Worm (Caenorhabditis elegans) whole organism, L4 larva: ENCODE results near the gene nas-4.

Experiments
- D1046.2 ChIP-seq: fragments of 200-800 bp; sonication (Bioruptor generic); IDR thresholded peaks from 2 replicates; pipeline ENCODE4 v1.3.6; 2022; ENCODE audit warnings: missing genetic modification characterization, missing compliant biosample characterization
- F26F4.8 ChIP-seq: fragments of 200-800 bp; sonication (Bioruptor generic); conservative IDR thresholded peaks from 2 replicates; pipeline ENCODE4 v1.3.6; 2022; ENCODE audit warnings: missing genetic modification characterization, missing compliant biosample characterization
- F37D6.2 ChIP-seq: sonication (generic microtip); optimal IDR thresholded peaks from 2 replicates; lab custom pipeline; 2016; ENCODE audit warnings: mild to moderate bottlenecking, missing genetic modification characterization, missing compliant biosample characterization
- F44E2.7 ChIP-seq: fragments of 200-800 bp; sonication (Bioruptor generic); IDR thresholded peaks from 2 replicates; pipeline ENCODE4 v2.1.2; 2022; ENCODE audit warnings: missing genetic modification characterization, missing compliant biosample characterization
- F49E8.2 ChIP-seq: sonication (generic microtip); optimal IDR thresholded peaks from 2 replicates; lab custom pipeline; 2016; ENCODE audit warnings: missing compliant biosample characterization, mild to moderate bottlenecking, missing genetic modification characterization, borderline replicate concordance
- ZK546.5 ChIP-seq, 2 experiments: sonication (generic microtip); optimal IDR thresholded peaks; 2 replicates each; lab custom pipeline; 2017; ENCODE audit warnings: missing biosample characterization in 2 of 2, missing genetic modification characterization in 2 of 2
- aha-1 ChIP-seq: fragments of 150-350 bp; peaks from one replicate; lab custom pipeline; 2014; ENCODE audit warnings: missing biosample characterization, missing genetic modification characterization
- aly-2 ChIP-seq: sonication (generic microtip); optimal IDR thresholded peaks from 2 replicates; lab custom pipeline; 2018; ENCODE audit warnings: missing biosample characterization, missing genetic modification characterization
- arid-1 ChIP-seq: fragments of 200-800 bp; sonication (Bioruptor generic); conservative IDR thresholded peaks from 2 replicates; pipeline ENCODE4 v1.3.6; 2022; ENCODE audit warnings: missing genetic modification reagents, missing genetic modification characterization, missing compliant biosample characterization
- ceh-20 ChIP-seq: fragments of 200-800 bp; sonication (Bioruptor generic); IDR thresholded peaks from 2 replicates; pipeline ENCODE4 v1.3.6; 2022; ENCODE audit warnings: missing genetic modification reagents, missing genetic modification characterization, missing compliant biosample characterization
- ceh-32 ChIP-seq: sonication (generic microtip); optimal IDR thresholded peaks from 2 replicates; lab custom pipeline; 2016; ENCODE audit warnings: mild to moderate bottlenecking, missing genetic modification characterization, missing compliant biosample characterization; ENCODE audit not compliant: poor library complexity
- ceh-44 ChIP-seq: fragments of 200-800 bp; sonication (Bioruptor generic); IDR thresholded peaks from 2 replicates; pipeline ENCODE4 v1.3.6; 2022; ENCODE audit warnings: missing genetic modification reagents, missing genetic modification characterization, missing compliant biosample characterization
- ceh-62 ChIP-seq: sonication (generic microtip); optimal IDR thresholded peaks from 2 replicates; lab custom pipeline; 2017; ENCODE audit warnings: missing biosample characterization, missing genetic modification characterization
- ces-1 ChIP-seq: fragments of 150-350 bp; sonication (generic microtip); optimal IDR thresholded peaks from 4 replicates; lab custom pipeline; 2014; ENCODE audit warnings: missing biosample characterization, missing genetic modification reagents, missing genetic modification characterization
- daf-16 ChIP-seq, 3 experiments: sonication (generic microtip); optimal IDR thresholded peaks; 2 replicates each; lab custom pipeline; 2016 to 2017; ENCODE audit warnings: missing genetic modification characterization in 3 of 3, missing genetic modification reagents in 3 of 3, mild to moderate bottlenecking in 2 of 3, missing compliant biosample characterization in 2 of 3, missing biosample characterization in 1 of 3, moderate library complexity in 1 of 3
- daf-19 ChIP-seq: fragments of 200-800 bp; sonication (Bioruptor generic); conservative IDR thresholded peaks from 2 replicates; pipeline ENCODE4 v1.3.6; 2022; ENCODE audit warnings: missing genetic modification characterization, missing compliant biosample characterization
- dmd-8 ChIP-seq: fragments of 200-800 bp; sonication (Bioruptor generic); IDR thresholded peaks from 2 replicates; pipeline ENCODE4 v1.3.6; 2022; ENCODE audit warnings: missing genetic modification characterization, missing compliant biosample characterization
- dmd-9 ChIP-seq: fragments of 200-800 bp; sonication (Bioruptor generic); IDR thresholded peaks from 2 replicates; pipeline ENCODE4 v1.3.6; 2022; ENCODE audit warnings: missing genetic modification reagents, missing genetic modification characterization, missing compliant biosample characterization
- dpl-1 ChIP-seq: fragments of 150-350 bp; optimal IDR thresholded peaks from 2 replicates; lab custom pipeline; 2014; ENCODE audit warnings: missing biosample characterization, missing genetic modification reagents, missing genetic modification characterization
- duxl-1 ChIP-seq: sonication (generic microtip); optimal IDR thresholded peaks from 2 replicates; lab custom pipeline; 2016; ENCODE audit warnings: mild to moderate bottlenecking, missing genetic modification characterization, moderate library complexity, missing compliant biosample characterization; ENCODE audit not compliant: poor library complexity
- egl-43 ChIP-seq: fragments of 200-800 bp; sonication (Bioruptor generic); IDR thresholded peaks from 2 replicates; pipeline ENCODE4 v1.3.6; 2022; ENCODE audit warnings: missing genetic modification reagents, missing genetic modification characterization, missing compliant biosample characterization
- fkh-10 ChIP-seq: fragments of 150-350 bp; optimal IDR thresholded peaks from 2 replicates; lab custom pipeline; 2014; ENCODE audit warnings: missing biosample characterization, missing genetic modification reagents, missing genetic modification characterization
- gei-8 ChIP-seq: fragments of 200-800 bp; sonication (Bioruptor generic); optimal IDR thresholded peaks from 2 replicates; lab custom pipeline; 2018; ENCODE audit warnings: mild to moderate bottlenecking, missing genetic modification characterization, missing compliant biosample characterization
- hlh-11 ChIP-seq: fragments of 200-800 bp; sonication (Bioruptor generic); optimal IDR thresholded peaks from 2 replicates; lab custom pipeline; 2018; ENCODE audit warnings: mild to moderate bottlenecking, missing genetic modification characterization, missing compliant biosample characterization
- jun-1 ChIP-seq: fragments of 150-350 bp; optimal IDR thresholded peaks from 2 replicates; lab custom pipeline; 2014; ENCODE audit warnings: missing biosample characterization, missing genetic modification reagents, missing genetic modification characterization
- lin-15B ChIP-seq: fragments of 150-350 bp; sonication (generic microtip); optimal IDR thresholded peaks from 3 replicates; lab custom pipeline; 2014; ENCODE audit warnings: missing biosample characterization, missing genetic modification characterization
- lin-38 ChIP-seq: fragments of 200-800 bp; sonication (Bioruptor generic); IDR thresholded peaks from 2 replicates; pipeline ENCODE4 v1.3.6; 2022; ENCODE audit warnings: missing genetic modification reagents, missing genetic modification characterization, missing compliant biosample characterization
- lin-39 ChIP-seq: fragments of 150-350 bp; optimal IDR thresholded peaks from 2 replicates; lab custom pipeline; 2014; ENCODE audit warnings: missing biosample characterization, missing genetic modification reagents, missing genetic modification characterization
- madf-5 ChIP-seq, 2 experiments: fragments of 200-800 bp; sonication (Bioruptor generic); IDR thresholded peaks; 2 replicates each; pipeline ENCODE4 v1.3.6; 2022; ENCODE audit warnings: missing compliant biosample characterization in 2 of 2, missing genetic modification characterization in 2 of 2
- madf-9 ChIP-seq: fragments of 200-800 bp; sonication (Bioruptor generic); conservative IDR thresholded peaks from 2 replicates; pipeline ENCODE4 v1.3.6; 2022; ENCODE audit warnings: missing genetic modification reagents, missing genetic modification characterization, missing compliant biosample characterization
- mdl-1 ChIP-seq, 2 experiments: fragments of 150-350 bp in 1 of 2; sonication (generic microtip) in 1 of 2; optimal IDR thresholded peaks; 2 replicates each; lab custom pipeline; 2014 to 2017; ENCODE audit warnings: missing biosample characterization in 2 of 2, missing genetic modification characterization in 2 of 2
- mep-1 ChIP-seq: fragments of 150-350 bp; sonication (generic microtip); optimal IDR thresholded peaks from 3 replicates; lab custom pipeline; 2014; ENCODE audit warnings: missing biosample characterization, missing genetic modification characterization
- mes-2 ChIP-seq: sonication (generic microtip); optimal IDR thresholded peaks from 2 replicates; lab custom pipeline; 2016; ENCODE audit warnings: missing genotype, mild to moderate bottlenecking, missing genetic modification characterization, missing compliant biosample characterization; ENCODE audit not compliant: poor library complexity, severe bottlenecking
- mxl-2 ChIP-seq: fragments of 200-800 bp; sonication (Bioruptor generic); conservative IDR thresholded peaks from 2 replicates; pipeline ENCODE4 v1.3.6; 2022; ENCODE audit warnings: missing genetic modification reagents, missing genetic modification characterization, missing compliant biosample characterization
- mxl-3 ChIP-seq: fragments of 200-800 bp; sonication (Bioruptor generic); optimal IDR thresholded peaks from 2 replicates; lab custom pipeline; 2018; ENCODE audit warnings: mild to moderate bottlenecking, missing genetic modification characterization, missing compliant biosample characterization
- nhr-25 ChIP-seq: sonication (generic microtip); optimal IDR thresholded peaks from 2 replicates; lab custom pipeline; 2017; ENCODE audit warnings: missing genetic modification characterization, mild to moderate bottlenecking, missing compliant biosample characterization, antibody characterized with exemption, moderate library complexity, borderline replicate concordance; ENCODE audit not compliant: insufficient read depth
- nhr-41 ChIP-seq: fragments of 200-800 bp; sonication (Bioruptor generic); IDR thresholded peaks from 2 replicates; pipeline ENCODE4 v1.3.6; 2022; ENCODE audit warnings: missing genetic modification reagents, missing genetic modification characterization, missing compliant biosample characterization
- nhr-6 ChIP-seq: fragments of 150-350 bp; optimal IDR thresholded peaks from 2 replicates; lab custom pipeline; 2014; ENCODE audit warnings: missing biosample characterization, missing genetic modification characterization
- nhr-76 ChIP-seq: fragments of 150-350 bp; optimal IDR thresholded peaks from 2 replicates; lab custom pipeline; 2014; ENCODE audit warnings: missing biosample characterization, missing genetic modification characterization
- nhr-77 ChIP-seq: fragments of 150-350 bp; optimal IDR thresholded peaks from 2 replicates; lab custom pipeline; 2014; ENCODE audit warnings: missing biosample characterization, missing genetic modification characterization
- pqm-1 ChIP-seq: sonication (generic microtip); optimal IDR thresholded peaks from 2 replicates; lab custom pipeline; 2017; ENCODE audit warnings: missing biosample characterization, missing genetic modification characterization
- rbr-2 ChIP-seq: sonication (generic microtip); optimal IDR thresholded peaks from 2 replicates; lab custom pipeline; 2016; ENCODE audit warnings: missing genotype, missing genetic modification characterization, missing compliant biosample characterization
- set-16 ChIP-seq: fragments of 200-800 bp; sonication (Bioruptor generic); IDR thresholded peaks from 2 replicates; pipeline ENCODE4 v1.3.6; 2022; ENCODE audit warnings: missing genetic modification reagents, missing genetic modification characterization, missing compliant biosample characterization
- snpc-4 ChIP-seq: fragments of 150-350 bp; optimal IDR thresholded peaks from 2 replicates; lab custom pipeline; 2014; ENCODE audit warnings: missing biosample characterization, missing genetic modification characterization
- tag-97 ChIP-seq: fragments of 200-800 bp; sonication (Bioruptor generic); IDR thresholded peaks from 2 replicates; pipeline ENCODE4 v1.3.6; 2022; ENCODE audit warnings: missing genetic modification characterization, missing compliant biosample characterization
- tra-1 ChIP-seq: fragments of 200-800 bp; sonication (Bioruptor generic); IDR thresholded peaks from 2 replicates; pipeline ENCODE4 v1.3.6; 2022; ENCODE audit warnings: missing genetic modification reagents, missing genetic modification characterization, missing compliant biosample characterization
- unc-130 ChIP-seq: sonication (generic microtip); optimal IDR thresholded peaks from 2 replicates; lab custom pipeline; 2016; ENCODE audit warnings: missing genetic modification reagents, missing genetic modification characterization, missing compliant biosample characterization
- unc-62 ChIP-seq, 3 experiments: fragments of 150-350 bp in 1 of 3; sonication (generic microtip); optimal IDR thresholded peaks in 2 of 3; peaks in 1 of 3; 1 replicate in 1 of 3; 2 replicates in 2 of 3; lab custom pipeline; 2014 to 2017; ENCODE audit warnings: missing biosample characterization in 3 of 3, missing genetic modification characterization in 3 of 3, missing genetic modification reagents in 3 of 3, missing genotype in 1 of 3
- zip-11 ChIP-seq: fragments of 200-800 bp; sonication (Bioruptor generic); IDR thresholded peaks from 2 replicates; pipeline ENCODE4 v1.3.6; 2022; ENCODE audit warnings: missing genetic modification characterization, missing compliant biosample characterization
- ztf-7 ChIP-seq: fragments of 150-350 bp; optimal IDR thresholded peaks from 2 replicates; lab custom pipeline; 2014; ENCODE audit warnings: missing biosample characterization, missing genetic modification characterization

nas-4 gene

DNA sequence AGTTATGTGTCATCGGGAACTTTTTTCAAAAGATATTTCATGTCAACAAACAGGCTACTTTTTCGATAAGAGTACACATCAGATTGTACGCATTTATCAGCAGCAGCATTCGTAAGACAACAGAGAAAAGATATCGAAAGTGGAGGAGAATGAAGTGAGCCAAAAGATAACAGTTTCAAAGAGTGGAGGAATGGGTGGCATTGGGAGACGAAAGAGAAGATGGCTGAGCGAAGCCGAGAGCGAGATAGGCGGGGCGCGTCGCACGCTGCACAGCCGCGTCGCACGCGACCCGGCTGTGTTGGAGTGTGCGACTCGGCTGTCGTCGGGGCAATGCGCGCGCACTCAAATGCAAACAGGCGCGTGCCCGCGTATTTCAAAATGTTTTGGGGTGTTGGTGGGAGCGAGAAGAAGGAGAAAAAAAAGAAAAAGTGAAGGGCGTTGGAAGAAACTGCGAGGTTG is 48.7 kb upstream of the nas-4 start (continued):
- TF ChIP-seq nhr-77 (tag; lab: Kevin White, UChicago) (peak; percentile 85), nhr-76 (tag; lab: Kevin White, UChicago) (no peak), ceh-44 (no peak), hlh-11 (tag; lab: Kevin White, UChicago) (peak; percentile 97), ces-1 (GFP tag; lab: Kevin White, UChicago) (no peak), tra-1 (GFP tag; lab: Robert Waterston, UW) (peak; percentile 95), mxl-3 (GFP tag; lab: Kevin White, UChicago) (peak; percentile 83), ceh-32 (tag; lab: Kevin White, UChicago) (peak; percentile 36), unc-130 (GFP tag; lab: Kevin White, UChicago) (peak; percentile 7), nhr-41 (GFP tag; lab: Robert Waterston, UW) (0 out of 2 replicates have a peak, but pooled peaks have one; percentile 22), lin-15B (no peak), lin-39 (tag; lab: Kevin White, UChicago) (no peak), madf-5 (GFP tag; IDR thresholded peaks at IDR 0.05; lab: Robert Waterston, UW) (no peak), mep-1 (tag; lab: Kevin White, UChicago) (peak; percentile 91), dpl-1 (GFP tag; lab: Kevin White, UChicago) (peak; percentile 75), zip-11 (GFP tag; lab: Robert Waterston, UW) (no peak), unc-62 (GFP tag; optimal IDR thresholded peaks at IDR 0.05 in 1 of 2; lab: Kevin White, UChicago) (no peak), unc-62 (tag; optimal IDR thresholded peaks at IDR 0.05; lab: Kevin White, UChicago) (no peak), aly-2 (tag; lab: Kevin White, UChicago) (no peak), lin-38 (peak; percentile 84), ceh-62 (no peak), tag-97 (GFP tag; lab: Robert Waterston, UW) (no peak), F26F4.8 (GFP tag; lab: Robert Waterston, UW) (no peak), madf-9 (peak; percentile 76), ceh-20 (GFP tag; lab: Robert Waterston, UW) (peak; percentile 90), F44E2.7 (GFP tag; lab: Robert Waterston, UW) (peak; percentile 83; the same call in 1 of the 2 replicates), F37D6.2 (tag; lab: Kevin White, UChicago) (peak; percentile 47), mxl-2 (GFP tag; lab: Robert Waterston, UW) (no peak; the same call in 1 of the 2 replicates), mes-2 (tag; lab: Kevin White, UChicago) (peak; percentile 71), daf-16 (GFP tag; optimal IDR thresholded peaks at IDR 0.05; lab: Kevin White, UChicago) (peak; percentile 82 to 84), daf-16 (tag; optimal IDR thresholded peaks at IDR 0.05; lab: Kevin White, UChicago) (peak; percentile 94), D1046.2 (peak; percentile 89), set-16 (GFP tag; lab: Robert Waterston, UW) (peak; percentile 100), nhr-25 (peak; percentile 51), mdl-1 (tag; optimal IDR thresholded peaks at IDR 0.05; lab: Kevin White, UChicago) (peak; percentile 81 to 95), rbr-2 (tag; lab: Kevin White, UChicago) (peak; percentile 93), pqm-1 (tag; lab: Kevin White, UChicago) (peak; percentile 96), duxl-1 (peak; percentile 60), fkh-10 (GFP tag; lab: Kevin White, UChicago) (no peak), nhr-6 (peak; percentile 91), dmd-9 (no peak), ZK546.5 (tag; optimal IDR thresholded peaks at IDR 0.05; lab: Kevin White, UChicago) (no peak), jun-1 (tag; lab: Kevin White, UChicago) (peak; percentile 25), dmd-8 (peak; percentile 88), daf-19 (GFP tag; lab: Robert Waterston, UW) (no peak), aha-1 (peak; percentile 95), gei-8 (GFP tag; lab: Kevin White, UChicago) (peak; percentile 86), ztf-7 (no peak), arid-1 (peak; percentile 94), egl-43 (GFP tag; lab: Robert Waterston, UW) (peak; percentile 93), F49E8.2 (tag; lab: Kevin White, UChicago) (no peak), snpc-4 (tag; lab: Kevin White, UChicago) (no peak)
